Worm (Caenorhabditis elegans) whole organism, L4/young adult: Measurements from ENCODE around the gene yif-1.

ENCODE experiments used
- dao-5 ChIP-seq: sonication (generic microtip); optimal IDR thresholded peaks from 2 replicates; lab custom pipeline; 2016; ENCODE audit warnings: missing genotype, missing genetic modification characterization, moderate library complexity, missing compliant biosample characterization
- him-1 ChIP-seq: sonication (generic microtip); optimal IDR thresholded peaks from 2 replicates; lab custom pipeline; 2016; ENCODE audit warnings: missing genotype, missing genetic modification reagents, missing genetic modification characterization, missing compliant biosample characterization

ce11 chrV:10002720-10003119, 52.0 kb downstream of the yif-1 start:
- no peak for TF ChIP-seq him-1 (tag; lab: Kevin White, UChicago)
- TF ChIP-seq dao-5 (tag; lab: Kevin White, UChicago) = no peak
